Worm (Caenorhabditis elegans) whole organism, early embryonic: ENCODE data around the gene gst-24.
A peak's percentile ranks its signal among the peaks of the same experiment; 100 is the strongest.

Experiments
- B0310.2 ChIP-seq: sonication (generic microtip); optimal IDR thresholded peaks from 2 replicates; lab custom pipeline; 2016; ENCODE audit warnings: mild to moderate bottlenecking, missing genetic modification characterization, missing compliant biosample characterization
- F13C5.2 ChIP-seq: sonication (generic microtip); optimal IDR thresholded peaks from 2 replicates; lab custom pipeline; 2017; ENCODE audit warnings: mild to moderate bottlenecking, missing genetic modification characterization, inconsistent platforms, missing compliant biosample characterization
- aly-1 ChIP-seq: sonication (generic microtip); optimal IDR thresholded peaks from 2 replicates; lab custom pipeline; 2016; ENCODE audit warnings: missing genetic modification characterization, missing compliant biosample characterization
- ama-1 ChIP-seq: fragments of 150-350 bp; optimal IDR thresholded peaks from 2 replicates; lab custom pipeline; 2014
- ceh-13 ChIP-seq: fragments of 200-800 bp; sonication (Bioruptor generic); optimal IDR thresholded peaks from 2 replicates; lab custom pipeline; 2018; ENCODE audit warnings: mild to moderate bottlenecking, missing genetic modification characterization, missing compliant biosample characterization
- ceh-36 ChIP-seq: sonication (generic microtip); optimal IDR thresholded peaks from 2 replicates; lab custom pipeline; 2016; ENCODE audit warnings: missing genetic modification characterization, inconsistent platforms, missing compliant biosample characterization
- ets-7 ChIP-seq: sonication (generic microtip); optimal IDR thresholded peaks from 2 replicates; lab custom pipeline; 2016; ENCODE audit warnings: missing genotype, missing genetic modification characterization, missing compliant biosample characterization
- flt-1 ChIP-seq: fragments of 200-800 bp; sonication (Bioruptor generic); IDR thresholded peaks from 2 replicates; pipeline ENCODE4 v1.3.6; 2022; ENCODE audit warnings: missing genetic modification characterization, missing compliant biosample characterization
- hmbx-1 ChIP-seq: sonication (generic microtip); optimal IDR thresholded peaks from 2 replicates; lab custom pipeline; 2016; ENCODE audit warnings: mild to moderate bottlenecking, missing genetic modification characterization, missing compliant biosample characterization
- hmg-4 ChIP-seq: fragments of 200-800 bp; sonication (Bioruptor generic); optimal IDR thresholded peaks from 2 replicates; lab custom pipeline; 2018; ENCODE audit warnings: mild to moderate bottlenecking, missing genetic modification characterization, missing compliant biosample characterization
- hnd-1 ChIP-seq: sonication (generic microtip); optimal IDR thresholded peaks from 2 replicates; lab custom pipeline; 2016; ENCODE audit warnings: missing genetic modification characterization, missing compliant biosample characterization
- pes-1 ChIP-seq: fragments of 200-800 bp; sonication (Bioruptor generic); IDR thresholded peaks from 2 replicates; pipeline ENCODE4 v1.3.6; 2022; ENCODE audit warnings: missing genetic modification reagents, missing genetic modification characterization, missing compliant biosample characterization
- scrt-1 ChIP-seq: fragments of 200-800 bp; sonication (Bioruptor generic); IDR thresholded peaks from 2 replicates; pipeline ENCODE4 v1.3.6; 2022; ENCODE audit warnings: missing genetic modification characterization, missing compliant biosample characterization
- sea-1 ChIP-seq: fragments of 200-800 bp; sonication (Bioruptor generic); conservative IDR thresholded peaks from 2 replicates; pipeline ENCODE4 v1.3.6; 2022; ENCODE audit warnings: missing genetic modification characterization, missing compliant biosample characterization
- tbx-11 ChIP-seq: fragments of 200-800 bp; sonication (Bioruptor generic); IDR thresholded peaks from 2 replicates; pipeline ENCODE4 v1.3.6; 2022; ENCODE audit warnings: missing genetic modification characterization, missing compliant biosample characterization
- tbx-37 ChIP-seq: fragments of 200-800 bp; sonication (Bioruptor generic); conservative IDR thresholded peaks from 2 replicates; pipeline ENCODE4 v1.3.6; 2022; ENCODE audit warnings: missing genetic modification reagents, missing genetic modification characterization, missing compliant biosample characterization
- tra-4 ChIP-seq: sonication (generic microtip); optimal IDR thresholded peaks from 2 replicates; lab custom pipeline; 2017; ENCODE audit warnings: missing genetic modification characterization, missing compliant biosample characterization

Gene gst-24

DNA sequence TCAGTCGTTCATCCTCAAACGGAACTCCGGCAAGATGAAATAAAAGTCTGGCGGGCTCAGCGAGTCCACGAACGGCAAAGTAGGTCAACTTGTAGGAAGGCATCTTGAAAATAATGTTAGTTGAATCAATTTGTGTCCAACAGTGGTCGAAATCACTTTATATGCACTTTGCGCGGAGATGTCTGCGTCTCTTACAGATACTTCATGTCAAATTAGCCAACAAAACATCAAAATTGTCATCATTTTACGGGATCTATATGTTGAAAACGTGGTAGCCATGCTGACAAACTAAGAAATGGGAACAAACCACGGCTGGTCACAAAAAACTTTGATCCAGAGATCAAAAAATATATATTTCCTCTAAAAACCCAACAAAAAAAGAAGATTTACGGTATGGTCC, 6.6 kb upstream of the gst-24 start, which contains the start of gene gst-12:
gst-12 (minus strand) TSS at position 254 of the 400 bp plus-strand sequence.
- TF ChIP-seq F13C5.2 (tag; lab: Kevin White, UChicago) (no peak), ceh-36 (tag; lab: Kevin White, UChicago) (no peak), ama-1 (no peak), sea-1 (GFP tag; lab: Robert Waterston, UW) (no peak), ets-7 (no peak), flt-1 (GFP tag; lab: Robert Waterston, UW) (no peak), hmg-4 (no peak), tbx-11 (no peak), ceh-13 (GFP tag; lab: Kevin White, UChicago) (no peak), B0310.2 (tag; lab: Kevin White, UChicago) (no peak), scrt-1 (GFP tag; lab: Robert Waterston, UW) (no peak), aly-1 (tag; lab: Kevin White, UChicago) (no peak), tbx-37 (GFP tag; lab: Robert Waterston, UW) (no peak), pes-1 (GFP tag; lab: Robert Waterston, UW) (no peak)

DNA sequence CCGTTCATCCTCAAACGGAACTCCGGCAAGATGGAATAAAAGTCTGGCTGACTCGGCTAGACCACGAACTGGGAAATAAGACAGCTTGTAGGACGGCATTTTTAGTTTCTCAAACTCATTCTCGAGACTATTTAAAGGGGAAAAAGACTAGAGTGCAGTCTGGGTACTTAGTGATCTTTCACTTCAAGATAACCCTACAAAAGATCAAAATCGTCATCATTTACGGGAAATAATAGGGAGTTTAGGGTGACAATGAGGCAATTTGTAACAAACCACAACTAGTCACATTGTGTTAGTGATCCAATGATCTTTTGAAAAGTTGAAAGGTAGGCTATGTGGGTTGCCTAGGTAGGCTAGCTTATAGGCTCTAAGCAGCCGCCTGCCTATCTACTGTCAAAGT, 4.8 kb upstream of the gst-24 start, which contains the start of gene gst-14:
gst-14 (minus strand) TSS at position 101 of the 400 bp plus-strand sequence.
- TF ChIP-seq aly-1 (tag; lab: Kevin White, UChicago) (no peak), hmg-4 (no peak), F13C5.2 (tag; lab: Kevin White, UChicago) (no peak), ama-1 (no peak), tbx-37 (GFP tag; lab: Robert Waterston, UW) (no peak), ets-7 (no peak), sea-1 (GFP tag; lab: Robert Waterston, UW) (no peak), ceh-36 (tag; lab: Kevin White, UChicago) (no peak), B0310.2 (tag; lab: Kevin White, UChicago) (no peak), pes-1 (GFP tag; lab: Robert Waterston, UW) (no peak), tbx-11 (no peak), scrt-1 (GFP tag; lab: Robert Waterston, UW) (no peak), tra-4 (tag; lab: Kevin White, UChicago) (no peak), hnd-1 (tag; lab: Kevin White, UChicago) (no peak), hmbx-1 (no peak)

DNA sequence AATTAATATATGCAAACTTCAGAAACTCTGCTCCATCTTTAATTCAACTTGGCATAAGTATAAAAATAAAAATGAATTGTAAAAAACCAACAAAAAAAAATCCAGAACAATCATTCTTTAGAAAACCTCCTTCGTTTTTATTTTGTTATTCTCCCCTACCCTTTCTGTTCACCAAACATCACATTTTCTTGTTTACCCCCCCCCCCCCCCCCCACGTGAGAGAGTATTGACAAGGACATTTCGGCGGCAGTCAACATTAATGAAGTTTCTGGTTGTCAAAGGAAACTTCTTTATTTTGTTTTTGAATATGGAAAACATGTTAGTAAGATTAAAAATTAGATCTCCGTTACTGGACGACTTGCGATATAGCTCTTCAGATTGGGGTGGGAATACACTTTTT, 3.4 kb upstream of the gst-24 start:
- TF ChIP-seq ama-1 (no peak), scrt-1 (GFP tag; lab: Robert Waterston, UW) (no peak)

DNA sequence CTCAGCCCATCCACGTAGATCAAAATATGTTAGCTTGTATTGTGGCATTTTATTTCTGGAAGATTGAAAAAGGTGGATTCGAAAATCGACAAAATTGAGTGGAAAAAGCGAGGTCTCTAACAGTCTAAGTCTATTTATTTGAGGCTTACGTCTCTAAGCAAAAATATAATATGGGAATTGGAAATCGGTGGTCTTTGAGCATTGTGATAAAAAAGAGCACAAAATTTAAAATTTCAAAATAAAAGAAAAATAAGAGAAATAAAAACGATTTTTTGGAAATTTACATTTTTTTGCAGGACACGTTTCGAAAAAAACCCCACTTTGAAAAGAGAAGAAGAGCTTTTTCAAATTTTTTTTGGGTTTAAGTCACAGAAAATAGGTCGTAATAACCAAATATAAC, 1.9 kb upstream of the gst-24 start, which contains the start of gene gst-15:
gst-15 (minus strand) TSS at position 101 of the 400 bp plus-strand sequence.
- TF ChIP-seq ama-1, result no peak
- TF ChIP-seq tbx-11, result no peak
- no peak for TF ChIP-seq tra-4 (tag; lab: Kevin White, UChicago)
- TF ChIP-seq ets-7, result no peak
- TF ChIP-seq tbx-37 (GFP tag; lab: Robert Waterston, UW), result no peak
- TF ChIP-seq F13C5.2 (tag; lab: Kevin White, UChicago), result no peak
- TF ChIP-seq pes-1 (GFP tag; lab: Robert Waterston, UW), result no peak
- no peak for TF ChIP-seq B0310.2 (tag; lab: Kevin White, UChicago)
- TF ChIP-seq hmbx-1, result no peak
- TF ChIP-seq ceh-36 (tag; lab: Kevin White, UChicago), result no peak
- no peak for TF ChIP-seq sea-1 (GFP tag; lab: Robert Waterston, UW)
- TF ChIP-seq ceh-13 (GFP tag; lab: Kevin White, UChicago), result no peak

DNA sequence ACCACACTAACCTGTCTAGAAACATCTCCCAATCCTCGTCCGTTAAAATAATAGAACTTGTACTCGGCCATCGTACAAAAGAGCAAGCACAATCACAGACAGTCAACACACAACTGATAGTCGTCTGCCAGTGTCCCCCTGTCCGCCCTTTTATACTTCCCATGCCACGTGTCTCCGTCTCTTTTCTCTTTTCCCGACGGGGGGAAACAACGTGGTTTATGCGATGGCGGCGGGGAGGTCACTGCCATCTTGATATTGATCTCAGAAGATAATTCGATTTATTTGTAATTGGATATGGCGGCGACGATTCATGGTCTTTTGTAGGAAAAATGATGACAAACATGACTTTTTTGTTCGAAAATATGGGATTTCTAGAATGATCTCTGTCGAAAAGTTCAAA, 1.5 kb downstream of the gst-24 start, which contains the start of gene gst-20:
gst-20 (minus strand) TSS at position 170 of the 400 bp plus-strand sequence.
- TF ChIP-seq hnd-1 (tag; lab: Kevin White, UChicago) (no peak), tbx-37 (GFP tag; lab: Robert Waterston, UW) (no peak), aly-1 (tag; lab: Kevin White, UChicago) (no peak), ceh-36 (tag; lab: Kevin White, UChicago) (no peak), hmg-4 (no peak), ceh-13 (GFP tag; lab: Kevin White, UChicago) (no peak), flt-1 (GFP tag; lab: Robert Waterston, UW) (no peak), tbx-11 (no peak), F13C5.2 (tag; lab: Kevin White, UChicago) (no peak)

DNA sequence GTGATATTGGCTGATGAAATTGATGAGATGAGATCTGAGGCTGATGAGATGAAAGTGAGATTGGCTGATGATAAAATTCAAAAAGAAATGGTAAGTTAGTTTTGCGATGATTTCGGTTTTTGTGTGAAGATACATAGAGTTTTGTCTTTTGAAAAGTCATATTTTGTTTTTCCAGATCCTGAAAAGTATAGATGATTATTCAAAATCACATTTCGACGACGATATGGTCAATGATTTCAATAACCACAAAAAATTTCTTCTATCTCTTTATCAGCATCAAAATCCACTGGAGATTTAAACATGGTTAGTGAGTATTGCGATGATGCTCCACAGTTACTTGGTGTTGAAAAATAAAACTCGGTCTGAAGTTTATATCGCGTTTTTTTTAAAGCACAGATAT, 10.3 kb downstream of the gst-24 start, which contains the start of gene csp-1:
csp-1 (plus strand) TSS at position 301 of the 400 bp plus-strand sequence.
- no peak for TF ChIP-seq sea-1 (GFP tag; lab: Robert Waterston, UW)
- TF ChIP-seq tbx-37 (GFP tag; lab: Robert Waterston, UW), result no peak
- TF ChIP-seq F13C5.2 (tag; lab: Kevin White, UChicago), result no peak
- TF ChIP-seq ceh-13 (GFP tag; lab: Kevin White, UChicago), result no peak
- no peak for TF ChIP-seq ama-1
- no peak for TF ChIP-seq tra-4 (tag; lab: Kevin White, UChicago)
- TF ChIP-seq tbx-11, result no peak
- TF ChIP-seq flt-1 (GFP tag; lab: Robert Waterston, UW), result no peak
- TF ChIP-seq hmbx-1, result no peak
- TF ChIP-seq hmg-4, result no peak
- no peak for TF ChIP-seq pes-1 (GFP tag; lab: Robert Waterston, UW)
- no peak for TF ChIP-seq ceh-36 (tag; lab: Kevin White, UChicago)
- no peak for TF ChIP-seq scrt-1 (GFP tag; lab: Robert Waterston, UW)
- TF ChIP-seq aly-1 (tag; lab: Kevin White, UChicago), result no peak
- no peak for TF ChIP-seq hnd-1 (tag; lab: Kevin White, UChicago)
- no peak for TF ChIP-seq ets-7
- TF ChIP-seq B0310.2 (tag; lab: Kevin White, UChicago), result no peak

DNA sequence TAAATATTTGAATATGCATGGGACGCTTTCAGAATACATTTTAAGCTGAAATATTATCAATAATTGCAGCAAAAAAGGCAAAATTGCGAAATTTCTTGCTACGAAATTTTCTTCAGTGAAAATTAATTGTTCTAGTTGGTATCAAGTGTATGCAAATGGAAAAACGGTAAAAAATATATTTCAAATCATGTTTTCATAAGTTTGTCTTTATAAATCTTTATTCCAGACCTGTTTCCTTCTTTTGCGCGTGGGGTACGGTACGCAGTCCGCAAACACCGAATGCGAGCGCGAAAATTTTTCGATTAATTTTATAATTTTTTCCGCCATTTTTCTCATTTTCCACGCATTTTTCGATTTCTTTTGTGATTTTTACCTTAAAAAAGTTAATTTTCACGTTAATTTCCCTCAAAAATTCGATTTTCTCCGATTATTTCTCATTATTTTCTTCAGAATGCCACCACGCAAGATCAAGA, 14.6 kb downstream of the gst-24 start, which contains the start of the genes fbxc-23 and csc-1:
fbxc-23 (minus strand) TSS at position 51 of the 473 bp plus-strand sequence.
csc-1 (plus strand) TSS at position 451 of the 473 bp plus-strand sequence.
- TF ChIP-seq tbx-11 (no peak), F13C5.2 (tag; lab: Kevin White, UChicago) (peak; percentile 49), tbx-37 (GFP tag; lab: Robert Waterston, UW) (no peak)
